Fruit fly (Drosophila melanogaster) whole organism, embryonic: ENCODE data around the gene CG42795.

Experiments
- BEAF-32 ChIP-seq: fragments of 200-800 bp; sonication (Bioruptor generic); optimal IDR thresholded peaks from 3 replicates; lab custom pipeline; 2017; ENCODE audit warnings: missing biosample characterization, missing genetic modification characterization, mild to moderate bottlenecking, moderate library complexity, missing genetic modification reagents
- Blimp-1 ChIP-seq: fragments of 200-800 bp; sonication (Bioruptor generic); optimal IDR thresholded peaks from 3 replicates; lab custom pipeline; 2018; ENCODE audit warnings: missing biosample characterization, missing genetic modification characterization, mild to moderate bottlenecking, moderate library complexity, missing genetic modification reagents
- CG10209 ChIP-seq: fragments of 200-800 bp; sonication (Bioruptor generic); optimal IDR thresholded peaks from 3 replicates; lab custom pipeline; 2017; ENCODE audit warnings: missing biosample characterization, mild to moderate bottlenecking, missing genetic modification characterization, missing genetic modification reagents
- CG10543 ChIP-seq: fragments of 200-800 bp; sonication (Bioruptor generic); optimal IDR thresholded peaks from 3 replicates; lab custom pipeline; 2017; ENCODE audit warnings: missing biosample characterization, mild to moderate bottlenecking, missing genetic modification characterization, moderate library complexity
- CG11085 ChIP-seq: fragments of 200-800 bp; sonication (Bioruptor generic); IDR thresholded peaks from 2 replicates; pipeline ENCODE4 v1.3.6; 2022; ENCODE audit warnings: missing biosample characterization, missing genetic modification characterization
- CG13287 ChIP-seq: fragments of 200-800 bp; sonication (Bioruptor generic); IDR thresholded peaks from 2 replicates; pipeline ENCODE4 v1.3.6; 2022; ENCODE audit warnings: missing biosample characterization, missing genetic modification characterization; ENCODE audit not compliant: partially characterized antibody
- CG15601 ChIP-seq: fragments of 200-800 bp; sonication (Bioruptor generic); optimal IDR thresholded peaks from 3 replicates; lab custom pipeline; 2019; ENCODE audit warnings: missing biosample characterization, mild to moderate bottlenecking, missing genetic modification characterization, moderate library complexity
- CG16813 ChIP-seq: fragments of 200-800 bp; sonication (Bioruptor generic); IDR thresholded peaks from 3 replicates; pipeline ENCODE4 v1.3.6; 2022; ENCODE audit warnings: missing biosample characterization, missing genetic modification characterization; ENCODE audit not compliant: partially characterized antibody
- CG17568 ChIP-seq: fragments of 200-800 bp; sonication (Bioruptor generic); optimal IDR thresholded peaks from 2 replicates; lab custom pipeline; 2018; ENCODE audit warnings: missing biosample characterization, mild to moderate bottlenecking, missing genetic modification characterization, moderate library complexity
- CG1832 ChIP-seq: fragments of 200-800 bp; sonication (Bioruptor generic); optimal IDR thresholded peaks from 2 replicates; lab custom pipeline; 2017; ENCODE audit warnings: missing biosample characterization, mild to moderate bottlenecking, missing genetic modification characterization, inconsistent platforms
- CG3163 ChIP-seq: fragments of 200-800 bp; sonication (Bioruptor generic); optimal IDR thresholded peaks from 3 replicates; lab custom pipeline; 2016; ENCODE audit warnings: missing biosample characterization, missing genetic modification characterization
- CG43689 ChIP-seq: fragments of 200-800 bp; sonication (Bioruptor generic); IDR thresholded peaks from 2 replicates; pipeline ENCODE4 v1.3.6; 2022; ENCODE audit warnings: missing biosample characterization, missing genetic modification characterization
- CG6765 ChIP-seq: fragments of 200-800 bp; sonication (Bioruptor generic); optimal IDR thresholded peaks from 3 replicates; lab custom pipeline; 2017; ENCODE audit warnings: missing biosample characterization, mild to moderate bottlenecking, missing genetic modification characterization
- CG6791 ChIP-seq: fragments of 200-800 bp; sonication (Bioruptor generic); IDR thresholded peaks from 3 replicates; pipeline ENCODE4 v1.3.6; 2022; ENCODE audit warnings: missing biosample characterization, missing genetic modification characterization; ENCODE audit not compliant: partially characterized antibody
- CG7271 ChIP-seq: fragments of 200-800 bp; sonication (Bioruptor generic); optimal IDR thresholded peaks from 2 replicates; lab custom pipeline; 2018; ENCODE audit warnings: missing biosample characterization, mild to moderate bottlenecking, missing genetic modification characterization, moderate library complexity
- CG7372 ChIP-seq: fragments of 200-800 bp; sonication (Bioruptor generic); IDR thresholded peaks from 2 replicates; pipeline ENCODE4 v1.3.6; 2022; ENCODE audit warnings: missing biosample characterization, missing genetic modification characterization
- CG7839 ChIP-seq: fragments of 200-800 bp; sonication (Bioruptor generic); optimal IDR thresholded peaks from 3 replicates; lab custom pipeline; 2018; ENCODE audit warnings: missing biosample characterization, mild to moderate bottlenecking, missing genetic modification characterization, moderate library complexity
- CG7963 ChIP-seq: fragments of 200-800 bp; sonication (Bioruptor generic); IDR thresholded peaks from 3 replicates; pipeline ENCODE4 v1.3.6; 2022; ENCODE audit warnings: missing biosample characterization, missing genetic modification characterization; ENCODE audit not compliant: partially characterized antibody
- CG8281 ChIP-seq: fragments of 200-800 bp; sonication (Bioruptor generic); optimal IDR thresholded peaks from 2 replicates; lab custom pipeline; 2018; ENCODE audit warnings: missing biosample characterization, mild to moderate bottlenecking, missing genetic modification characterization, moderate library complexity
- CG8944 ChIP-seq: fragments of 200-800 bp; sonication (Bioruptor generic); optimal IDR thresholded peaks from 3 replicates; lab custom pipeline; 2016; ENCODE audit warnings: missing biosample characterization, missing genetic modification characterization
- CG9437 ChIP-seq: fragments of 200-800 bp; sonication (Bioruptor generic); optimal IDR thresholded peaks from 2 replicates; lab custom pipeline; 2018; ENCODE audit warnings: missing biosample characterization, mild to moderate bottlenecking, missing genetic modification characterization
- Dbx ChIP-seq: fragments of 200-800 bp; sonication (Bioruptor generic); IDR thresholded peaks from 3 replicates; pipeline ENCODE4 v1.3.6; 2022; ENCODE audit warnings: missing biosample characterization, missing genetic modification characterization
- E2f2 ChIP-seq: fragments of 200-800 bp; sonication (Bioruptor generic); IDR thresholded peaks from 2 replicates; pipeline ENCODE4 v1.3.6; 2022; ENCODE audit warnings: missing biosample characterization, missing genetic modification characterization
- Gsc ChIP-seq: fragments of 200-800 bp; sonication (Bioruptor generic); IDR thresholded peaks from 2 replicates; pipeline ENCODE4 v1.3.6; 2022; ENCODE audit warnings: missing biosample characterization, missing genetic modification characterization
- H15 ChIP-seq: fragments of 200-800 bp; sonication (Bioruptor generic); IDR thresholded peaks from 3 replicates; pipeline ENCODE4 v1.3.6; 2022; ENCODE audit warnings: missing biosample characterization, missing genetic modification characterization
- MBD-R2 ChIP-seq: fragments of 200-800 bp; sonication (Bioruptor generic); IDR thresholded peaks from 2 replicates; pipeline ENCODE4 v1.3.6; 2022; ENCODE audit warnings: missing biosample characterization, missing genetic modification characterization
- Mad ChIP-seq: fragments of 200-800 bp; sonication (Bioruptor generic); optimal IDR thresholded peaks from 2 replicates; lab custom pipeline; 2016; ENCODE audit warnings: missing biosample characterization, missing genetic modification characterization
- Ptx1 ChIP-seq: fragments of 200-800 bp; sonication (Bioruptor generic); IDR thresholded peaks from 2 replicates; pipeline ENCODE4 v1.3.6; 2022; ENCODE audit warnings: missing biosample characterization, missing genetic modification characterization
- Ssrp ChIP-seq: fragments of 200-800 bp; sonication (Bioruptor generic); optimal IDR thresholded peaks from 2 replicates; lab custom pipeline; 2018; ENCODE audit warnings: missing biosample characterization, mild to moderate bottlenecking, missing genetic modification characterization, moderate library complexity
- Tbp ChIP-seq: fragments of >200 bp; optimal IDR thresholded peaks from 2 replicates; lab custom pipeline; 2018; ENCODE audit warnings: missing biosample characterization, missing genetic modification characterization
- Usf ChIP-seq: fragments of 200-800 bp; sonication (Bioruptor generic); optimal IDR thresholded peaks from 2 replicates; lab custom pipeline; 2017; ENCODE audit warnings: missing genotype, missing biosample characterization, missing genetic modification characterization
- al ChIP-seq: fragments of 200-800 bp; sonication (Bioruptor generic); IDR thresholded peaks from 2 replicates; pipeline ENCODE4 v1.3.6; 2022; ENCODE audit warnings: missing biosample characterization, missing genetic modification characterization
- cato ChIP-seq: fragments of 200-800 bp; sonication (Bioruptor generic); optimal IDR thresholded peaks from 2 replicates; lab custom pipeline; 2016; ENCODE audit warnings: missing biosample characterization, missing genetic modification characterization, borderline replicate concordance
- disco-r ChIP-seq: fragments of 200-800 bp; sonication (Bioruptor generic); optimal IDR thresholded peaks from 2 replicates; lab custom pipeline; 2016; ENCODE audit warnings: missing biosample characterization, missing genetic modification characterization
- emc ChIP-seq: fragments of 200-800 bp; sonication (Bioruptor generic); optimal IDR thresholded peaks from 2 replicates; lab custom pipeline; 2016; ENCODE audit warnings: missing biosample characterization, missing genetic modification characterization
- grau ChIP-seq: fragments of 200-800 bp; optimal IDR thresholded peaks from 3 replicates; lab custom pipeline; 2019; ENCODE audit warnings: missing biosample characterization, mild to moderate bottlenecking, missing genetic modification characterization, moderate library complexity
- grn ChIP-seq: fragments of 200-800 bp; sonication (Bioruptor generic); optimal IDR thresholded peaks from 3 replicates; lab custom pipeline; 2017; ENCODE audit warnings: missing biosample characterization, missing genetic modification characterization
- gsb-n ChIP-seq: fragments of 200-800 bp; sonication (Bioruptor generic); optimal IDR thresholded peaks from 3 replicates; lab custom pipeline; 2018; ENCODE audit warnings: missing biosample characterization, mild to moderate bottlenecking, missing genetic modification characterization
- nerfin-1 ChIP-seq: fragments of 200-800 bp; sonication (Bioruptor generic); optimal IDR thresholded peaks from 3 replicates; lab custom pipeline; 2019; ENCODE audit warnings: missing biosample characterization, mild to moderate bottlenecking, missing genetic modification characterization, moderate library complexity
- pros ChIP-seq: fragments of 200-800 bp; sonication (Bioruptor generic); optimal IDR thresholded peaks from 3 replicates; lab custom pipeline; 2019; ENCODE audit warnings: missing biosample characterization, mild to moderate bottlenecking, missing genetic modification characterization, moderate library complexity
- sens ChIP-seq: fragments of 200-800 bp; sonication (Bioruptor generic); peaks from one replicate; lab custom pipeline; 2016; ENCODE audit warnings: missing biosample characterization, missing genetic modification characterization
- slbo ChIP-seq: fragments of 200-800 bp; sonication (Bioruptor generic); IDR thresholded peaks from 2 replicates; pipeline ENCODE4 v1.3.6; 2022; ENCODE audit warnings: missing biosample characterization, missing genetic modification characterization
- sna ChIP-seq: fragments of 200-800 bp; sonication (Bioruptor generic); IDR thresholded peaks from 2 replicates; pipeline ENCODE4 v1.3.6; 2022; ENCODE audit warnings: missing biosample characterization, missing genetic modification characterization; ENCODE audit not compliant: partially characterized antibody
- sr ChIP-seq: fragments of 200-800 bp; sonication (Bioruptor generic); IDR thresholded peaks from 3 replicates; pipeline ENCODE4 v1.3.6; 2022; ENCODE audit warnings: missing biosample characterization, missing genetic modification characterization
- tap ChIP-seq: fragments of 200-800 bp; optimal IDR thresholded peaks from 3 replicates; lab custom pipeline; 2019; ENCODE audit warnings: missing biosample characterization, mild to moderate bottlenecking, missing genetic modification characterization, moderate library complexity
- tll ChIP-seq, 2 experiments: fragments of 200-800 bp in 1 of 2; fragments of >200 bp in 1 of 2; sonication (Bioruptor generic) in 1 of 2; optimal IDR thresholded peaks; 2 replicates each; lab custom pipeline; 2017 to 2019; ENCODE audit warnings: missing biosample characterization in 2 of 2, missing genetic modification characterization in 2 of 2, mild to moderate bottlenecking in 1 of 2, moderate library complexity in 1 of 2
- toy ChIP-seq: fragments of 200-800 bp; sonication (Bioruptor generic); IDR thresholded peaks from 2 replicates; pipeline ENCODE4 v1.3.6; 2022; ENCODE audit warnings: missing biosample characterization, missing genetic modification characterization
- wek ChIP-seq: fragments of 200-800 bp; sonication (Bioruptor generic); optimal IDR thresholded peaks from 3 replicates; lab custom pipeline; 2018; ENCODE audit warnings: missing biosample characterization, mild to moderate bottlenecking, missing genetic modification characterization, moderate library complexity
- wor ChIP-seq: fragments of 200-800 bp; sonication (Bioruptor generic); IDR thresholded peaks from 2 replicates; pipeline ENCODE4 v1.3.6; 2022; ENCODE audit warnings: missing biosample characterization, missing genetic modification characterization
- zf30C ChIP-seq: fragments of 200-800 bp; sonication (Bioruptor generic); optimal IDR thresholded peaks from 3 replicates; lab custom pipeline; 2018; ENCODE audit warnings: missing biosample characterization, mild to moderate bottlenecking, missing genetic modification characterization

Gene CG42795

dm6 chr3R:10263972-10264536 is 38.6 kb downstream of the CG42795 start, which contains the start of gene Nuak (continued):
- TF ChIP-seq al (GFP tag; lab: Robert Waterston, UW), result no peak
- peak; percentile 80 for TF ChIP-seq Mad (GFP tag; lab: Kevin White, UChicago)
- TF ChIP-seq sr, result no peak
- TF ChIP-seq wor (GFP tag; lab: Robert Waterston, UW), result no peak
- TF ChIP-seq emc, result peak; percentile 88
- TF ChIP-seq Usf, result peak; percentile 58
- TF ChIP-seq CG7963 (GFP tag; lab: Robert Waterston, UW), result no peak
- no peak for TF ChIP-seq Tbp (GFP tag; lab: Kevin White, UChicago)
- no peak for TF ChIP-seq Gsc (GFP tag; lab: Robert Waterston, UW)
- TF ChIP-seq zf30C (GFP tag; lab: Kevin White, UChicago), result no peak
- peak; percentile 80 for TF ChIP-seq disco-r (GFP tag; lab: Kevin White, UChicago)
- no peak for TF ChIP-seq CG13287
- peak; percentile 85 for TF ChIP-seq CG3163 (GFP tag; lab: Kevin White, UChicago)
- TF ChIP-seq CG8281, result no peak
- peak; percentile 89 for TF ChIP-seq CG10543 (GFP tag; lab: Kevin White, UChicago)
- no peak for TF ChIP-seq CG6791 (GFP tag; lab: Robert Waterston, UW)
- TF ChIP-seq MBD-R2 (GFP tag; lab: Robert Waterston, UW), result no peak
- no peak for TF ChIP-seq CG7372
- TF ChIP-seq sna, result no peak
- TF ChIP-seq grau, result peak; percentile 87
- TF ChIP-seq tap (tag; lab: Kevin White, UChicago), result no peak
- no peak for TF ChIP-seq toy (GFP tag; lab: Robert Waterston, UW)
- peak; percentile 91 for TF ChIP-seq CG17568 (GFP tag; lab: Kevin White, UChicago)
- TF ChIP-seq CG43689 (GFP tag; lab: Robert Waterston, UW), result no peak
- no peak for TF ChIP-seq slbo (GFP tag; lab: Robert Waterston, UW)
- TF ChIP-seq CG7839 (tag; lab: Kevin White, UChicago), result peak; percentile 96
- peak; percentile 98 for TF ChIP-seq sens (GFP tag; lab: Kevin White, UChicago)
- no peak for TF ChIP-seq Ptx1 (GFP tag; lab: Robert Waterston, UW)
- peak; percentile 84 for TF ChIP-seq CG10209 (GFP tag; lab: Kevin White, UChicago)
- TF ChIP-seq Blimp-1 (GFP tag; lab: Kevin White, UChicago), result peak; percentile 73
- peak; percentile 71 for TF ChIP-seq BEAF-32 (GFP tag; lab: Kevin White, UChicago)
- TF ChIP-seq gsb-n (tag; lab: Kevin White, UChicago), result peak; percentile 82
- TF ChIP-seq pros (GFP tag; lab: Kevin White, UChicago), result peak; percentile 74
- peak; percentile 74 for TF ChIP-seq cato
- peak in 1 of 2 experiments; percentile 46 for TF ChIP-seq tll (GFP tag; optimal IDR thresholded peaks at IDR 0.05; lab: Kevin White, UChicago)
- TF ChIP-seq nerfin-1 (tag; lab: Kevin White, UChicago), result peak; percentile 70
- peak; percentile 100 for TF ChIP-seq CG15601 (tag; lab: Kevin White, UChicago)
- TF ChIP-seq CG16813 (GFP tag; lab: Robert Waterston, UW), result no peak
- TF ChIP-seq Dbx (GFP tag; lab: Robert Waterston, UW), result no peak
- peak; percentile 76 for TF ChIP-seq CG1832 (GFP tag; lab: Kevin White, UChicago)
- TF ChIP-seq H15 (GFP tag; lab: Robert Waterston, UW), result no peak
- TF ChIP-seq wek, result peak; percentile 42
- TF ChIP-seq CG7271, result peak; percentile 61
- TF ChIP-seq CG11085 (GFP tag; lab: Robert Waterston, UW), result no peak
- peak; percentile 54 for TF ChIP-seq CG6765 (GFP tag; lab: Kevin White, UChicago)
- TF ChIP-seq CG8944, result peak; percentile 95
- peak; percentile 67 for TF ChIP-seq Ssrp (tag; lab: Kevin White, UChicago)
- no peak for TF ChIP-seq E2f2 (GFP tag; lab: Robert Waterston, UW)
- peak; percentile 76 for TF ChIP-seq grn (GFP tag; lab: Kevin White, UChicago)
- peak; percentile 53 for TF ChIP-seq CG9437
